Worm (Caenorhabditis elegans) whole organism, mixed stage, embryonic: Measurements from ENCODE around the gene bus-8A.

Experiments used
- lin-32 ChIP-seq: fragments of 200-800 bp; sonication (Bioruptor generic); optimal IDR thresholded peaks from 2 replicates; lab custom pipeline; 2018; ENCODE audit warnings: mild to moderate bottlenecking, missing genetic modification characterization, missing compliant biosample characterization
- tbx-8 ChIP-seq: fragments of 200-800 bp; sonication (Bioruptor generic); optimal IDR thresholded peaks from 2 replicates; lab custom pipeline; 2018; ENCODE audit warnings: mild to moderate bottlenecking, missing genetic modification characterization, moderate library complexity, missing compliant biosample characterization
- ztf-11 ChIP-seq: fragments of 150-350 bp; optimal IDR thresholded peaks from 2 replicates; lab custom pipeline; 2014; ENCODE audit warnings: missing biosample characterization, missing genetic modification characterization

DNA sequence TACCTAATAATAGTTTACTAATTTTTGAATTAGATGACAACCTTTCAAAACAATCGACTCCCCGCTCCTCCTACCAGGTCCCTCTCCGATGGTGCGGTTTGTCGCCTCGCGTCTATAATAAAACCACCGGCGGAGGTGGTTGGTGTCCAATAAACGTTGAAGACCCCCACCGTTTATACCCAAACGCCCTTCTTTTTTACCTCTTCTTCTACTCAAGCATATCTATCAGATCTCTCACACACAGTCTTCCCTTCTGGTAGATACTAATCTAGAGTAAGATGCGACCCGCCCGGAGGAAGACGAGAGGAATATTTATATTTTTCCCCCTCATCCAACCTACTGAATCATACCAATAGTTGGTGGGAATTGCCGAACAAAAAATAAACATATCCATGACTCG, 13.8 kb upstream of the bus-8A start:
- TF ChIP-seq lin-32 (GFP tag; lab: Kevin White, UChicago) = no peak
- no peak for TF ChIP-seq tbx-8 (GFP tag; lab: Kevin White, UChicago)
- TF ChIP-seq ztf-11 (tag; lab: Kevin White, UChicago) = no peak
